Worm (Caenorhabditis elegans) whole organism, L4 larva: ENCODE results near the gene srh-180.

Experiments used
- egl-27 ChIP-seq: sonication (generic microtip); optimal IDR thresholded peaks from 3 replicates; lab custom pipeline; 2017; ENCODE audit warnings: missing biosample characterization, missing genetic modification reagents, missing genetic modification characterization
- jun-1 ChIP-seq: fragments of 150-350 bp; optimal IDR thresholded peaks from 2 replicates; lab custom pipeline; 2014; ENCODE audit warnings: missing biosample characterization, missing genetic modification reagents, missing genetic modification characterization
- mes-2 ChIP-seq: sonication (generic microtip); optimal IDR thresholded peaks from 2 replicates; lab custom pipeline; 2016; ENCODE audit warnings: missing genotype, mild to moderate bottlenecking, missing genetic modification characterization, missing compliant biosample characterization; ENCODE audit not compliant: poor library complexity, severe bottlenecking
- nhr-76 ChIP-seq: fragments of 150-350 bp; optimal IDR thresholded peaks from 2 replicates; lab custom pipeline; 2014; ENCODE audit warnings: missing biosample characterization, missing genetic modification characterization
- pqm-1 ChIP-seq: sonication (generic microtip); optimal IDR thresholded peaks from 2 replicates; lab custom pipeline; 2017; ENCODE audit warnings: missing biosample characterization, missing genetic modification characterization
- unc-39 ChIP-seq: sonication (generic microtip); optimal IDR thresholded peaks from 2 replicates; lab custom pipeline; 2017; ENCODE audit warnings: missing biosample characterization, missing genetic modification characterization
- zfp-2 ChIP-seq: sonication (generic microtip); optimal IDR thresholded peaks from 2 replicates; lab custom pipeline; 2016; ENCODE audit warnings: mild to moderate bottlenecking, missing genetic modification characterization, missing compliant biosample characterization

- TF ChIP-seq zfp-2 (tag; lab: Kevin White, UChicago) (no peak), unc-39 (tag; lab: Kevin White, UChicago) (no peak), nhr-76 (tag; lab: Kevin White, UChicago) (no peak), pqm-1 (tag; lab: Kevin White, UChicago) (no peak), egl-27 (tag; lab: Kevin White, UChicago) (no peak), jun-1 (tag; lab: Kevin White, UChicago) (no peak), mes-2 (tag; lab: Kevin White, UChicago) (no peak)
Measured at ce11 chrV:16287619-16288018, 29.7 kb upstream of the srh-180 start, which contains the start of gene F28G4.3.
